Worm (Caenorhabditis elegans): ENCODE results near the gene aqp-1.

DNA sequence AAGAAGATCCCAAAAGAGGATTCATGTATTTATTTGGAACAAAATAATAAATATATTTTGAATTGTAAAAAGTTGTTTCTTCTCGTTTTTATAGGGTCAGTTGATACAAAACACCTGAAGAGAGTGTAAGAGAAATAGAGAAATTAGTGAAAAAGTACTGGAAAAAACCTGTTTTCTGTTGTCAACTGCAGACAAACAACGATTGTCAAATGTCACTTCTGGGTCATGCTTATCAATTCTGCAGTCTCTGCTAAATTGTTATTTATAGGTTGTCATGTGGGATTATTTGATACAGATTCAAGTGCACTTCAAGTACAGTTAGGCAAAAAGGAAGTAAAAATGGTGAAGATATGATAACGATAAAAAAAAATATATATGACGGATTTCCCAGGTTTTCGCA lies 34.4 kb upstream of the aqp-1 start:
- no peak for TF ChIP-seq egl-5 (tag; optimal IDR thresholded peaks at IDR 0.05)
- no peak for TF ChIP-seq mdl-1 (tag; optimal IDR thresholded peaks at IDR 0.05)
- TF ChIP-seq lin-15B (tag; optimal IDR thresholded peaks at IDR 0.05): no peak
- TF ChIP-seq zag-1 (tag; optimal IDR thresholded peaks at IDR 0.05): no peak
- no peak for TF ChIP-seq skn-1 (tag; optimal IDR thresholded peaks at IDR 0.05)
- TF ChIP-seq nhr-25 (tag; optimal IDR thresholded peaks at IDR 0.05): peak; percentile 59

Measured in whole organism, L3 larva.